Fruit fly (Drosophila melanogaster): ENCODE results near the gene myo.

DNA sequence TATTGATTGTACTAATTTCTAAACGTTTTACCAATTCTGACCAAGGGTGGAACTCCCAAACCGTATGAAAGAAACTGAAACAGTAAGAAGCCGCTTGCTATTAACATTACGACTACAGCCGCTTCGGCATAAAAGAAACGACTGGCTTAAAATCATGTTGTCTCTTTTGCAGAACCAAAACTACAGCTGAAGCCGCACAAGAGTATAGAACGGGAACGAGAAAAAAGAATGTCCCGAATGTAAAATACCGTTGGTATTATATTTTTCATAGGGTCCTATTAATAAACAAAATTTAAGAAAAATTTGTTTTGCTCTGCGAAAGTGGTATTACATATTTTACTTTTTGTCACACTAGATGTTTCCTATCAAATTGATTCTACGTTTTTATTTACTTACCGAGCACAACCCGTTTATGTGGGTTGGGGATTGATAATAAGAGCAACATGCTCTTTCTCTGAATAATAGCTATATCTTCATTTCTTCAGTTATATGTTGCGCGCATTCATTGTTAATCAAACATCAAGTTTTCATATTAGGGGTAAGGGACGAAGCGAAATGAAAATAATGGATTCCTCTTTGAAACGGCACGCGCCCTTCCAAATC is 49.3 kb downstream of the myo start, which contains the start of gene Ekar:
- TF ChIP-seq crol (GFP tag; IDR thresholded peaks at IDR 0.05) (no peak), bcd (GFP tag; optimal IDR thresholded peaks at IDR 0.05) (no peak), CG17328 (GFP tag; IDR thresholded peaks at IDR 0.05) (no peak), sens-2 (GFP tag; IDR thresholded peaks at IDR 0.05) (no peak), wdn (GFP tag; IDR thresholded peaks at IDR 0.05) (no peak), Sry-β (GFP tag; optimal IDR thresholded peaks at IDR 0.05) (no peak), Antp (GFP tag; optimal IDR thresholded peaks at IDR 0.05) (no peak), CG32532 (GFP tag; IDR thresholded peaks at IDR 0.05) (no peak), ro (GFP tag; IDR thresholded peaks at IDR 0.05) (no peak), CG17385 (GFP tag; optimal IDR thresholded peaks at IDR 0.05) (no peak), HmgD (GFP tag; optimal IDR thresholded peaks at IDR 0.05) (no peak), CG12659 (GFP tag; optimal IDR thresholded peaks at IDR 0.05) (no peak)
